Worm (Caenorhabditis elegans) whole organism, L2 larva: ENCODE measurements around the gene K03H1.7.

Experiments used
- C34F6.9 ChIP-seq: fragments of 150-350 bp; optimal IDR thresholded peaks from 2 replicates; lab custom pipeline; 2014; ENCODE audit warnings: missing biosample characterization, missing genetic modification characterization
- F13H6.1 ChIP-seq: sonication (generic microtip); optimal IDR thresholded peaks from 2 replicates; lab custom pipeline; 2016; ENCODE audit warnings: missing genetic modification characterization, missing compliant biosample characterization
- Y55F3AM.14 ChIP-seq: fragments of 200-800 bp; sonication (Bioruptor generic); optimal IDR thresholded peaks from 2 replicates; lab custom pipeline; 2018; ENCODE audit warnings: mild to moderate bottlenecking, missing genetic modification characterization, missing compliant biosample characterization
- alr-1 ChIP-seq: fragments of 150-350 bp; optimal IDR thresholded peaks from 2 replicates; lab custom pipeline; 2014; ENCODE audit warnings: missing biosample characterization, missing genetic modification characterization
- aly-2 ChIP-seq: fragments of 150-350 bp; optimal IDR thresholded peaks from 2 replicates; lab custom pipeline; 2014; ENCODE audit warnings: missing biosample characterization, missing genetic modification characterization
- ama-1 ChIP-seq: fragments of 150-350 bp; optimal IDR thresholded peaks from 2 replicates; lab custom pipeline; 2018; ENCODE audit warnings: inconsistent platforms
- blmp-1 ChIP-seq: sonication (generic microtip); optimal IDR thresholded peaks from 2 replicates; lab custom pipeline; 2017; ENCODE audit warnings: missing genetic modification characterization, mild to moderate bottlenecking, missing compliant biosample characterization, antibody characterized with exemption, moderate library complexity; ENCODE audit not compliant: insufficient read depth
- ceh-82 ChIP-seq: fragments of 150-350 bp; optimal IDR thresholded peaks from 2 replicates; lab custom pipeline; 2014; ENCODE audit warnings: missing biosample characterization, missing genetic modification characterization
- crh-2 ChIP-seq: sonication (generic microtip); optimal IDR thresholded peaks from 2 replicates; lab custom pipeline; 2017; ENCODE audit warnings: missing biosample characterization, missing genetic modification characterization
- dmd-4 ChIP-seq: sonication (generic microtip); optimal IDR thresholded peaks from 2 replicates; lab custom pipeline; 2017; ENCODE audit warnings: missing biosample characterization, missing genetic modification characterization
- egl-27 ChIP-seq: sonication (generic microtip); optimal IDR thresholded peaks from 3 replicates; lab custom pipeline; 2017; ENCODE audit warnings: missing biosample characterization, missing genetic modification reagents, missing genetic modification characterization
- elt-1 ChIP-seq: fragments of 150-350 bp; optimal IDR thresholded peaks from 2 replicates; lab custom pipeline; 2014; ENCODE audit warnings: missing biosample characterization, missing genetic modification characterization
- elt-3 ChIP-seq: sonication (generic microtip); optimal IDR thresholded peaks from 2 replicates; lab custom pipeline; 2017; ENCODE audit warnings: missing biosample characterization, missing genetic modification characterization
- fos-1 ChIP-seq: fragments of 150-350 bp; optimal IDR thresholded peaks from 2 replicates; lab custom pipeline; 2014; ENCODE audit warnings: missing biosample characterization, missing genetic modification characterization
- gmeb-1 ChIP-seq: fragments of 150-350 bp; optimal IDR thresholded peaks from 2 replicates; lab custom pipeline; 2014; ENCODE audit warnings: missing biosample characterization, missing genetic modification characterization
- lin-11 ChIP-seq: fragments of 150-350 bp; sonication (generic microtip); optimal IDR thresholded peaks from 2 replicates; lab custom pipeline; 2014; ENCODE audit warnings: missing biosample characterization, missing genetic modification characterization, inconsistent platforms, mixed read lengths
- lin-13 ChIP-seq: fragments of 150-350 bp; optimal IDR thresholded peaks from 2 replicates; lab custom pipeline; 2014; ENCODE audit warnings: missing biosample characterization, missing genetic modification reagents, missing genetic modification characterization
- mab-5 ChIP-seq: fragments of 150-350 bp; optimal IDR thresholded peaks from 2 replicates; lab custom pipeline; 2014; ENCODE audit warnings: missing biosample characterization, missing genetic modification characterization
- mdl-1 ChIP-seq, 2 experiments: fragments of 150-350 bp in 1 of 2; sonication (generic microtip) in 1 of 2; optimal IDR thresholded peaks; 2 replicates each; lab custom pipeline; 2017; ENCODE audit warnings: missing biosample characterization in 2 of 2, missing genetic modification characterization in 2 of 2
- nhr-10 ChIP-seq: sonication (generic microtip); optimal IDR thresholded peaks from 2 replicates; lab custom pipeline; 2017; ENCODE audit warnings: missing biosample characterization, missing genetic modification characterization
- nhr-11 ChIP-seq: fragments of 150-350 bp; optimal IDR thresholded peaks from 2 replicates; lab custom pipeline; 2014; ENCODE audit warnings: missing biosample characterization, missing genetic modification characterization
- nhr-12 ChIP-seq: fragments of 150-350 bp; optimal IDR thresholded peaks from 2 replicates; lab custom pipeline; 2014; ENCODE audit warnings: missing biosample characterization, missing genetic modification characterization
- nhr-129 ChIP-seq: fragments of 150-350 bp; optimal IDR thresholded peaks from 2 replicates; lab custom pipeline; 2014; ENCODE audit warnings: missing biosample characterization, missing genetic modification characterization
- nhr-23 ChIP-seq: fragments of 150-350 bp; optimal IDR thresholded peaks from 2 replicates; lab custom pipeline; 2014; ENCODE audit warnings: missing biosample characterization, missing genetic modification reagents, missing genetic modification characterization
- nhr-25 ChIP-seq: fragments of 150-350 bp; sonication (generic microtip); optimal IDR thresholded peaks from 3 replicates; lab custom pipeline; 2014; ENCODE audit warnings: missing biosample characterization, missing genetic modification characterization
- nhr-77 ChIP-seq: fragments of 150-350 bp; optimal IDR thresholded peaks from 2 replicates; lab custom pipeline; 2014; ENCODE audit warnings: missing biosample characterization, missing genetic modification characterization
- peb-1 ChIP-seq: fragments of 150-350 bp; optimal IDR thresholded peaks from 2 replicates; lab custom pipeline; 2014; ENCODE audit warnings: missing biosample characterization, missing genetic modification characterization
- sem-4 ChIP-seq: fragments of 150-350 bp; optimal IDR thresholded peaks from 2 replicates; lab custom pipeline; 2014; ENCODE audit warnings: missing biosample characterization, missing genetic modification reagents, missing genetic modification characterization
- sma-3 ChIP-seq: sonication (generic microtip); optimal IDR thresholded peaks from 2 replicates; lab custom pipeline; 2016; ENCODE audit warnings: missing genetic modification reagents, missing genetic modification characterization, missing compliant biosample characterization
- sma-9 ChIP-seq, 2 experiments: fragments of 150-350 bp in 1 of 2; sonication (generic microtip) in 1 of 2; optimal IDR thresholded peaks; 2 replicates each; lab custom pipeline; 2014 to 2016; ENCODE audit warnings: missing genetic modification characterization in 2 of 2, mild to moderate bottlenecking in 1 of 2, missing biosample characterization in 1 of 2, missing compliant biosample characterization in 1 of 2, missing genetic modification reagents in 1 of 2, moderate library complexity in 1 of 2
- snpc-4 ChIP-seq: fragments of 150-350 bp; optimal IDR thresholded peaks from 2 replicates; lab custom pipeline; 2014; ENCODE audit warnings: missing biosample characterization, missing genetic modification characterization
- unc-39 ChIP-seq: fragments of 150-350 bp; optimal IDR thresholded peaks from 2 replicates; lab custom pipeline; 2014; ENCODE audit warnings: missing biosample characterization, missing genetic modification characterization
- unc-55 ChIP-seq: fragments of 150-350 bp; sonication (generic microtip); optimal IDR thresholded peaks from 3 replicates; lab custom pipeline; 2014; ENCODE audit warnings: missing biosample characterization, missing genetic modification reagents, missing genetic modification characterization
- ztf-11 ChIP-seq: sonication (generic microtip); optimal IDR thresholded peaks from 2 replicates; lab custom pipeline; 2017; ENCODE audit warnings: missing biosample characterization, missing genetic modification characterization
- ztf-4 ChIP-seq: fragments of 150-350 bp; optimal IDR thresholded peaks from 2 replicates; lab custom pipeline; 2014; ENCODE audit warnings: missing biosample characterization, missing genetic modification characterization

The K03H1.7 gene

ce11 chrIII:9946806-9947419 is at the start of gene K03H1.7:
TSS of gene K03H1.7 (plus strand) at chrIII:9947405.
- TF ChIP-seq gmeb-1 (tag; lab: Kevin White, UChicago), result peak; percentile 54
- no peak for TF ChIP-seq peb-1 (tag; lab: Kevin White, UChicago)

ce11 chrIII:9899720-9900119 is 47.5 kb upstream of the K03H1.7 start:
- TF ChIP-seq nhr-10 (tag; lab: Kevin White, UChicago), result no peak
- TF ChIP-seq elt-1 (tag; lab: Kevin White, UChicago), result no peak
- TF ChIP-seq elt-3 (tag; lab: Kevin White, UChicago), result no peak
- TF ChIP-seq ztf-4 (tag; lab: Kevin White, UChicago), result no peak
- TF ChIP-seq nhr-12 (tag; lab: Kevin White, UChicago), result no peak
- no peak for TF ChIP-seq nhr-11 (tag; lab: Kevin White, UChicago)
- no peak for TF ChIP-seq ztf-11 (tag; lab: Kevin White, UChicago)
- no peak for TF ChIP-seq lin-13 (GFP tag; lab: Kevin White, UChicago)
- TF ChIP-seq mdl-1 (tag; optimal IDR thresholded peaks at IDR 0.05; lab: Kevin White, UChicago), result no peak

ce11 chrIII:9903694-9904292 is 43.4 kb upstream of the K03H1.7 start:
- TF ChIP-seq mab-5 (no peak), crh-2 (tag; lab: Kevin White, UChicago) (peak; percentile 21), fos-1 (tag; lab: Kevin White, UChicago) (peak; percentile 59), unc-55 (peak; percentile 42), ztf-4 (tag; lab: Kevin White, UChicago) (no peak), gmeb-1 (tag; lab: Kevin White, UChicago) (peak; percentile 26), C34F6.9 (peak; percentile 49)
- TF ChIP-seq, all 48 proteins: peak for 5

- TF ChIP-seq nhr-11 (tag; lab: Kevin White, UChicago) (no peak), C34F6.9 (peak; percentile 66), sma-9 (GFP tag; optimal IDR thresholded peaks at IDR 0.05; lab: Kevin White, UChicago) (peak; percentile 8), sma-9 (tag; optimal IDR thresholded peaks at IDR 0.05; lab: Kevin White, UChicago) (no peak), nhr-25 (tag; lab: Kevin White, UChicago) (no peak), unc-55 (peak; percentile 3), fos-1 (tag; lab: Kevin White, UChicago) (peak; percentile 16), nhr-129 (tag; lab: Kevin White, UChicago) (peak; percentile 78), ama-1 (peak; percentile 16)
Observed at ce11 chrIII:9905307-9905706, 41.9 kb upstream of the K03H1.7 start.

ce11 chrIII:9907574-9907973 is 39.6 kb upstream of the K03H1.7 start:
- TF ChIP-seq crh-2 (tag; lab: Kevin White, UChicago), result no peak
- TF ChIP-seq elt-1 (tag; lab: Kevin White, UChicago), result no peak
- no peak for TF ChIP-seq snpc-4 (tag; lab: Kevin White, UChicago)
- no peak for TF ChIP-seq nhr-23
- TF ChIP-seq ztf-4 (tag; lab: Kevin White, UChicago), result no peak
- no peak for TF ChIP-seq ceh-82 (tag; lab: Kevin White, UChicago)
- TF ChIP-seq F13H6.1 (tag; lab: Kevin White, UChicago), result no peak
- no peak for TF ChIP-seq mab-5
- peak; percentile 31 for TF ChIP-seq nhr-25 (tag; lab: Kevin White, UChicago)
- TF ChIP-seq nhr-12 (tag; lab: Kevin White, UChicago), result no peak
- TF ChIP-seq ztf-11 (tag; lab: Kevin White, UChicago), result no peak
- no peak for TF ChIP-seq alr-1 (tag; lab: Kevin White, UChicago)
- TF ChIP-seq blmp-1, result peak; percentile 48
- peak; percentile 8 for TF ChIP-seq sma-9 (GFP tag; optimal IDR thresholded peaks at IDR 0.05; lab: Kevin White, UChicago)
- no peak for TF ChIP-seq sma-9 (tag; optimal IDR thresholded peaks at IDR 0.05; lab: Kevin White, UChicago)
- TF ChIP-seq mdl-1 (tag; optimal IDR thresholded peaks at IDR 0.05; lab: Kevin White, UChicago), result no peak
- no peak for TF ChIP-seq sem-4 (tag; lab: Kevin White, UChicago)
- no peak for TF ChIP-seq lin-13 (GFP tag; lab: Kevin White, UChicago)
- no peak for TF ChIP-seq lin-11
- no peak for TF ChIP-seq dmd-4
- TF ChIP-seq unc-39, result no peak
- TF ChIP-seq Y55F3AM.14, result no peak
- no peak for TF ChIP-seq fos-1 (tag; lab: Kevin White, UChicago)
- no peak for TF ChIP-seq egl-27
- peak; percentile 31 for TF ChIP-seq sma-3 (GFP tag; lab: Kevin White, UChicago)
- TF ChIP-seq nhr-77 (tag; lab: Kevin White, UChicago), result no peak
- no peak for TF ChIP-seq aly-2 (tag; lab: Kevin White, UChicago)
